Worm (Caenorhabditis elegans) whole organism, mixed stage, embryonic: ENCODE results near the gene W03G11.4.

Source experiments
- blmp-1 ChIP-seq: fragments of 150-350 bp; optimal IDR thresholded peaks from 2 replicates; lab custom pipeline; 2014; ENCODE audit warnings: missing biosample characterization, missing genetic modification characterization
- ceh-39 ChIP-seq: fragments of 150-350 bp; optimal IDR thresholded peaks from 2 replicates; lab custom pipeline; 2014; ENCODE audit warnings: missing biosample characterization, missing genetic modification characterization
- ceh-83 ChIP-seq: fragments of 200-800 bp; sonication (Bioruptor generic); optimal IDR thresholded peaks from 2 replicates; lab custom pipeline; 2018; ENCODE audit warnings: mild to moderate bottlenecking, missing genetic modification characterization, missing compliant biosample characterization
- ces-1 ChIP-seq: fragments of 150-350 bp; optimal IDR thresholded peaks from 2 replicates; lab custom pipeline; 2014; ENCODE audit warnings: missing biosample characterization, missing genetic modification reagents, missing genetic modification characterization
- cnd-1 ChIP-seq: fragments of 200-800 bp; sonication (Bioruptor generic); optimal IDR thresholded peaks from 2 replicates; lab custom pipeline; 2018; ENCODE audit warnings: mild to moderate bottlenecking, missing genetic modification characterization, missing compliant biosample characterization
- elt-1 ChIP-seq: sonication (generic microtip); optimal IDR thresholded peaks from 2 replicates; lab custom pipeline; 2017; ENCODE audit warnings: missing genetic modification characterization, mild to moderate bottlenecking, missing compliant biosample characterization, antibody characterized with exemption, moderate library complexity, borderline replicate concordance; ENCODE audit not compliant: insufficient read depth
- elt-3 ChIP-seq: fragments of 150-350 bp; optimal IDR thresholded peaks from 2 replicates; lab custom pipeline; 2014; ENCODE audit warnings: missing biosample characterization, missing genetic modification characterization
- flh-1 ChIP-seq: fragments of 200-800 bp; sonication (Bioruptor generic); optimal IDR thresholded peaks from 2 replicates; lab custom pipeline; 2018; ENCODE audit warnings: mild to moderate bottlenecking, missing genetic modification characterization, moderate library complexity, missing compliant biosample characterization
- ham-2 ChIP-seq: fragments of 200-800 bp; sonication (Bioruptor generic); optimal IDR thresholded peaks from 2 replicates; lab custom pipeline; 2018; ENCODE audit warnings: mild to moderate bottlenecking, missing genetic modification characterization, missing compliant biosample characterization
- hlh-1 ChIP-seq: fragments of 150-350 bp; optimal IDR thresholded peaks from 2 replicates; lab custom pipeline; 2014; ENCODE audit warnings: missing biosample characterization, missing genetic modification reagents, missing genetic modification characterization
- lin-13 ChIP-seq: fragments of 150-350 bp; optimal IDR thresholded peaks from 2 replicates; lab custom pipeline; 2014; ENCODE audit warnings: missing biosample characterization, missing genetic modification characterization
- lsy-2 ChIP-seq: fragments of 150-350 bp; optimal IDR thresholded peaks from 2 replicates; lab custom pipeline; 2014; ENCODE audit warnings: missing biosample characterization, missing genetic modification characterization
- mab-5 ChIP-seq: fragments of 150-350 bp; optimal IDR thresholded peaks from 2 replicates; lab custom pipeline; 2014; ENCODE audit warnings: missing biosample characterization, missing genetic modification characterization
- mep-1 ChIP-seq: fragments of 150-350 bp; optimal IDR thresholded peaks from 2 replicates; lab custom pipeline; 2017; ENCODE audit warnings: missing biosample characterization, missing genetic modification reagents, missing genetic modification characterization, inconsistent platforms
- nhr-12 ChIP-seq: fragments of 150-350 bp; optimal IDR thresholded peaks from 2 replicates; lab custom pipeline; 2014; ENCODE audit warnings: missing biosample characterization, missing genetic modification characterization
- nhr-2 ChIP-seq: fragments of 150-350 bp; optimal IDR thresholded peaks from 2 replicates; lab custom pipeline; 2014; ENCODE audit warnings: missing biosample characterization, missing genetic modification characterization
- nhr-28 ChIP-seq: fragments of 150-350 bp; optimal IDR thresholded peaks from 2 replicates; lab custom pipeline; 2014; ENCODE audit warnings: missing biosample characterization, missing genetic modification characterization
- pha-4 ChIP-seq: fragments of 150-350 bp; optimal IDR thresholded peaks from 2 replicates; lab custom pipeline; 2018; ENCODE audit warnings: missing biosample characterization, missing genetic modification reagents, missing genetic modification characterization
- sem-2 ChIP-seq: fragments of 200-800 bp; sonication (Bioruptor generic); optimal IDR thresholded peaks from 2 replicates; lab custom pipeline; 2018; ENCODE audit warnings: mild to moderate bottlenecking, missing genetic modification characterization, missing compliant biosample characterization
- sptf-1 ChIP-seq: sonication (generic microtip); optimal IDR thresholded peaks from 2 replicates; lab custom pipeline; 2017; ENCODE audit warnings: mild to moderate bottlenecking, missing genetic modification characterization, moderate library complexity, missing compliant biosample characterization
- unc-39 ChIP-seq: fragments of 150-350 bp; optimal IDR thresholded peaks from 2 replicates; lab custom pipeline; 2014; ENCODE audit warnings: missing biosample characterization, missing genetic modification characterization
- unc-62 ChIP-seq: fragments of 150-350 bp; optimal IDR thresholded peaks from 2 replicates; lab custom pipeline; 2014; ENCODE audit warnings: missing biosample characterization, missing genetic modification reagents, missing genetic modification characterization
- zip-8 ChIP-seq: fragments of 150-350 bp; optimal IDR thresholded peaks from 2 replicates; lab custom pipeline; 2014; ENCODE audit warnings: missing biosample characterization, missing genetic modification characterization
- ztf-11 ChIP-seq: fragments of 150-350 bp; optimal IDR thresholded peaks from 2 replicates; lab custom pipeline; 2014; ENCODE audit warnings: missing biosample characterization, missing genetic modification characterization

Gene W03G11.4

DNA sequence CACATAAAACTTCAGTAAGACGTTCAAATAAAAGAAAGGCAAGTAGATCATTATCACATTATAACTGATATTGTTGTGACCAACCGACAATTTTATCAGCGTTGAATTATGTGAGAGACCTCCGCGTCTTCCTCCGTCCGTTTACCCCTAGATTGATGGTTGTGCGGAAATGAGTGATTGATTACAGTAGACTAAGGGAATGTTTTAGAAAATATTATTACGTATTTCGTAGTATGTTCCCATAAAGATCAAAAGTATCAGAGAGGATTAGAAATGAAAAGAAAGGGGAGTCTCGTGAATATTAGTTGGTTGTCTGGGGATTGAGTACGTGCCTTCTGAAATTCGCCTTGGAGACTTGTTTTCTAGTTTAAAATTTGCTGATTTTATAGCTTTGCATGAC lies 54.2 kb downstream of the W03G11.4 start:
- TF ChIP-seq flh-1 (GFP tag; lab: Kevin White, UChicago) (no peak), unc-62 (GFP tag; lab: Kevin White, UChicago) (peak; percentile 29)

DNA sequence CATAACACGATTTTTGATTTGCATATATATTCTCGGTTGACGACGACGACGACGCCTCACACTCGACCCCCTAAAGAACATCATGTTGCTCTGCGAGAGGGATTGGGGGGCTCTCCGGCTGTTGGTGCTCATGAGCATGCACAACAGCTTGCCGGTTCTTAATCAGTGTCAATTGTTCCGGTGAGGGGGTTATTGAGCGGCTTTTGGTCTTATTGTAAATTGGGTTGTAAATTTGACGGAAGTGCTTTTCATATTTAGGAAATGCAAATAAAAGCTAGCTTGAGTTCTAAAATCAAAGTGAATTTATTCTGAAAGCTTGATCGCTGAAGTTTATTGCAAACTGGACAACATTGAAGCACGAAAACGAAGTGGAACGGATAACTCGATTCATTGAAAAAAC lies 55.0 kb downstream of the W03G11.4 start:
- TF ChIP-seq elt-1 (tag; lab: Kevin White, UChicago), result no peak
- TF ChIP-seq ces-1, result peak; percentile 59
- no peak for TF ChIP-seq nhr-2
- TF ChIP-seq, all 35 proteins: peak for 1

DNA sequence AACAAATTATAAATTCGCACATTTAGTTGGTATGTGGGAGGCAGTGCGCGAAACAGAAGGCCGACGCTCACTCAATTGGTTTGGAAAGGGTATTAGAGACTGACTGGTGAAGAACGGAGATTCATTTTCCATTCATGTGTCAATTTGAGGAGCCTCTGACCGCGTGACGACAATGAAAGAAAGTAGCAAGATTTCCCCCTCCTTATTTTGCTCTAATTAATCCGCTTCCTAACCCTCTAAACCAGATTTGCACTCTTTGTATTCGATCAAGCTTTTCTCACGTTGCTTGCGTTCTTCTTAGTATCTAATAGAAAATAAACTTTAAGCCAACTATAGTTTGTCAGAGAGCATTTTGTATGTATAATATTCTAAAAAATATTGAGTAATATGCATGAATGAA lies 56.8 kb downstream of the W03G11.4 start:
- TF ChIP-seq ham-2 (GFP tag; lab: Kevin White, UChicago), result no peak
- TF ChIP-seq ces-1, result peak; percentile 88

DNA sequence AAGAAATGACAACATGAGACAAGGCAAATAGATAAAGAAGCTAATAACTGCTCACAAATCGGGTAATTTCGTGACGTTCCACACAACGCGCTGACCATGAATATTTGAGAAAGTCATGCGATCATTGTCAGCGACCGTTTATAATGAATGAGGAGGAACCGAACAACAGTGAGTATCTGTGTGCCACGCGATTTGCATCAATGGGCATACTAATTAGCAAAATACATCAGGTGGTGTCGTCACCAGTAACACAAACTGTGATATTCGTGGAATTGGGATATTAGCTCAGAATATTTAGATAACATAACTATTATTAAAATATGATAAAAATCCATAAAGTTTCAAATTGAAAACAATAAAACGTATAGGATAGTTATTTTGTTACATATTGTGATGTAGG lies 58.3 kb downstream of the W03G11.4 start:
- TF ChIP-seq unc-62 (GFP tag; lab: Kevin White, UChicago) (no peak), mep-1 (tag; lab: Kevin White, UChicago) (no peak), pha-4 (no peak), hlh-1 (no peak), nhr-2 (no peak), ztf-11 (tag; lab: Kevin White, UChicago) (no peak), elt-3 (tag; lab: Kevin White, UChicago) (no peak), unc-39 (tag; lab: Kevin White, UChicago) (no peak), zip-8 (tag; lab: Kevin White, UChicago) (no peak)

DNA sequence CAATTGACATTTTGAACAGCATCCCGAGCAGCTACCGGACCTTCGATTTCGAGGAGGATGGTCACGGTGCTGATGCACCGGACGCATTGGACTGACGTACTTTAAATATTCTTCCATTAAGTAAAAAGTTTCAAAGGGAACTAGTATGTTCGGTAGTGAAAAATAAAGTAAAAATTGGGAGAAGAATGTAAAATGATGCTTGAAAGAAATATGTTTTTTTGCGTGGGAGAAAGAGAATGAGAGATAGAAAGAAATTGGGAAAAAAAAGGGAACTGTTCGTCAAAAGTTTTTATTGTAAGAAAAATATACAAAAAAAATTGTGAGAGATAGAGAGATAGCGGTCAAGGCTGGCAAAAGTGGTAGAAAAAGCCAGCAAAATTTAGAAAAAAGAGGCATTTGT lies 59.0 kb downstream of the W03G11.4 start, which contains the start of gene tsp-20:
Gene tsp-20 (minus strand): TSS at position 101 of the 400 bp plus-strand sequence.
- TF ChIP-seq ceh-39 (tag; lab: Kevin White, UChicago) (no peak), nhr-2 (no peak), nhr-28 (no peak), blmp-1 (tag; lab: Kevin White, UChicago) (no peak), lsy-2 (tag; lab: Kevin White, UChicago) (no peak), sem-2 (GFP tag; lab: Kevin White, UChicago) (no peak), nhr-12 (no peak), lin-13 (no peak), ceh-83 (GFP tag; lab: Kevin White, UChicago) (no peak), flh-1 (GFP tag; lab: Kevin White, UChicago) (no peak), cnd-1 (tag; lab: Kevin White, UChicago) (no peak), mab-5 (no peak), sptf-1 (tag; lab: Kevin White, UChicago) (no peak)
